ENCODE assay signal across 5 fruit fly cellular contexts in the genomic region with DNA sequence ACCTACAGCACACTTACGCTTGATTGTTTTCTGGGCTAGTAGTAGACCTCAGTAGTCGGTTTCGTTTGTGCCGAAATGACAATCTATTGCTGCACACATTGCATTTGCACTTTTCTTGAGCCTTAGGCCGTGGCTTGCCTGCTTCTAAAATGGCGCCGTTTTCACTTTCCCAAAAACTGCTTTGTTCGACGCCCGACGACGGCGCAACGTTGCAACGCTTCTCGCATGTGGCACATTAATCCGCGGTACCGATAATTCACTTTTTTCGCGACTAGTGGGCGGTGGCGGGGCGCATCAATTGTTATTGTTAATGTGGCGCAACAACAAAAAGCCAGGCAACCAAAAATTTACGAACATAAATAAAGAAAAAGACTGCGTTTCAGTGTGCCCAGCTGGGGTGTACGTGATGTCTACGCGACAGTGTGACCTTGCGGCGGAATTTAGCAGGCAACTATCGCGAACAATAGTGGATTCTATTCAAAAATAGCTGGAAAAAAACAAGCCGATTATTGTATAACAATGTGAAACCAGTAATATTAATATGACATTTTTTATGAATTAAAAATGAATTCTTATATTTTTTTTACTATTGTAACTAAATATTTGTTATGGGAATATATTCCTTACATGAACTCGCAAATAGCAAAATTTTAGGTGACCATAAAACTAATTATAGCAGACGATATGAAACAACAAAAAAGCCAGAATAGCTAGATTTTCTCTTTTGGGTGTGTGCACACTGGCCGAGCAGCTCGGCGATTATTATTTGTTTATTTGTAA.
TF ChIP-seq lines count a peak whose summit lies in the region.

TSS of gene ash1 (minus strand) at position 387 of the 780 bp plus-strand sequence.
TSS of gene Taf6 (plus strand) at position 720 of the 780 bp plus-strand sequence.

- TF ChIP-seq CTCF in whole organism, embryonic (GFP tag; optimal IDR thresholded peaks at IDR 0.05; lab: Kevin White, UChicago): no peak

TF ChIP-seq in whole organism, adult, 20 proteins besides CTCF, POLR2A, EP300 and RAD21 (continues in another document):
- peak; percentile 1 for TF ChIP-seq CG11617 (GFP tag; optimal IDR thresholded peaks at IDR 0.05; lab: Kevin White, UChicago)
- TF ChIP-seq CG33017 (tag; optimal IDR thresholded peaks at IDR 0.05; lab: Kevin White, UChicago): no peak
- no peak for TF ChIP-seq CG7045 (GFP tag; optimal IDR thresholded peaks at IDR 0.05; lab: Kevin White, UChicago)
- peak; percentile 9 for TF ChIP-seq CG1620 (GFP tag; optimal IDR thresholded peaks at IDR 0.05; lab: Kevin White, UChicago)
- TF ChIP-seq kay (GFP tag; lab: Kevin White, UChicago; ENCODE audit: borderline replicate concordance): no peak
- no peak for TF ChIP-seq cic (GFP tag; optimal IDR thresholded peaks at IDR 0.05; lab: Kevin White, UChicago)
- no peak for TF ChIP-seq cnc (optimal IDR thresholded peaks at IDR 0.05; lab: Kevin White, UChicago)
- TF ChIP-seq Mnt (GFP tag; optimal IDR thresholded peaks at IDR 0.05; lab: Kevin White, UChicago): no peak
- TF ChIP-seq CG5204 (GFP tag; optimal IDR thresholded peaks at IDR 0.05; lab: Kevin White, UChicago): no peak
- TF ChIP-seq Clk (GFP tag; optimal IDR thresholded peaks at IDR 0.05; lab: Kevin White, UChicago): no peak
- TF ChIP-seq Hr96 (GFP tag; optimal IDR thresholded peaks at IDR 0.05; lab: Kevin White, UChicago): no peak
- TF ChIP-seq toe (GFP tag; optimal IDR thresholded peaks at IDR 0.05; lab: Kevin White, UChicago): no peak
- TF ChIP-seq CG12768 (GFP tag; optimal IDR thresholded peaks at IDR 0.05; lab: Kevin White, UChicago): no peak
- TF ChIP-seq tj (GFP tag; optimal IDR thresholded peaks at IDR 0.05; lab: Kevin White, UChicago): no peak
- TF ChIP-seq CG14711 (tag; optimal IDR thresholded peaks at IDR 0.05; lab: Kevin White, UChicago): no peak
- no peak for TF ChIP-seq bab1 (GFP tag; optimal IDR thresholded peaks at IDR 0.05; lab: Kevin White, UChicago)
- TF ChIP-seq Crg-1 (GFP tag; optimal IDR thresholded peaks at IDR 0.05; lab: Kevin White, UChicago): peak; percentile 26

TF ChIP-seq in whole organism, embryonic, 481 proteins besides CTCF, POLR2A, EP300 and RAD21 (continues in another document):
- TF ChIP-seq ro (GFP tag; IDR thresholded peaks at IDR 0.05; lab: Robert Waterston, UW) (no peak), Spps (tag; optimal IDR thresholded peaks at IDR 0.05; lab: Kevin White, UChicago) (no peak), Tbp (GFP tag; optimal IDR thresholded peaks at IDR 0.05; lab: Kevin White, UChicago) (no peak), gfzf (GFP tag; optimal IDR thresholded peaks at IDR 0.05; lab: Kevin White, UChicago) (peak; percentile 80), Oli (tag; optimal IDR thresholded peaks at IDR 0.05; lab: Kevin White, UChicago) (no peak), CG12155 (GFP tag; optimal IDR thresholded peaks at IDR 0.05; lab: Kevin White, UChicago) (no peak), CG11456 (GFP tag; IDR thresholded peaks at IDR 0.05; lab: Robert Waterston, UW) (no peak), slou (GFP tag; optimal IDR thresholded peaks at IDR 0.05; lab: Kevin White, UChicago) (no peak), CG6654 (GFP tag; optimal IDR thresholded peaks at IDR 0.05; lab: Kevin White, UChicago) (no peak), gce (GFP tag; IDR thresholded peaks at IDR 0.05; lab: Robert Waterston, UW) (no peak), twi (tag; optimal IDR thresholded peaks at IDR 0.05; lab: Kevin White, UChicago) (no peak), CG1647 (GFP tag; optimal IDR thresholded peaks at IDR 0.05; lab: Kevin White, UChicago) (no peak), abd-A (tag; optimal IDR thresholded peaks at IDR 0.05; lab: Kevin White, UChicago) (no peak), CG12744 (GFP tag; optimal IDR thresholded peaks at IDR 0.05; lab: Kevin White, UChicago) (no peak), Fer1 (GFP tag; optimal IDR thresholded peaks at IDR 0.05; lab: Kevin White, UChicago) (no peak), Bdp1 (GFP tag; optimal IDR thresholded peaks at IDR 0.05; lab: Kevin White, UChicago) (no peak), Gsc (GFP tag; IDR thresholded peaks at IDR 0.05; lab: Robert Waterston, UW) (no peak), crc (GFP tag; optimal IDR thresholded peaks at IDR 0.05; lab: Kevin White, UChicago) (no peak)

TF ChIP-seq in whole organism, prepupa, 60 proteins besides CTCF, POLR2A, EP300 and RAD21:
- TF ChIP-seq Eip78C (GFP tag; lab: Kevin White, UChicago): no peak
- no peak for TF ChIP-seq CG31627 (GFP tag; optimal IDR thresholded peaks at IDR 0.05; lab: Kevin White, UChicago)
- peak; percentile 89 for TF ChIP-seq Blimp-1 (GFP tag; optimal IDR thresholded peaks at IDR 0.05; lab: Kevin White, UChicago)
- TF ChIP-seq CG9139 (GFP tag; optimal IDR thresholded peaks at IDR 0.05; lab: Kevin White, UChicago): no peak
- no peak for TF ChIP-seq Ets96B (tag; optimal IDR thresholded peaks at IDR 0.05; lab: Kevin White, UChicago)
- no peak for TF ChIP-seq Hr4 (GFP tag; optimal IDR thresholded peaks at IDR 0.05; lab: Kevin White, UChicago)
- peak; percentile 13 for TF ChIP-seq Eip93F (GFP tag; optimal IDR thresholded peaks at IDR 0.05; lab: Kevin White, UChicago)
- no peak for TF ChIP-seq CG8119 (GFP tag; IDR thresholded peaks at IDR 0.05; lab: Robert Waterston, UW)
- no peak for TF ChIP-seq fd85E (GFP tag; optimal IDR thresholded peaks at IDR 0.05; lab: Kevin White, UChicago)
- TF ChIP-seq Sox14 (GFP tag; optimal IDR thresholded peaks at IDR 0.05; lab: Kevin White, UChicago): no peak
- TF ChIP-seq spab (GFP tag; optimal IDR thresholded peaks at IDR 0.05; lab: Kevin White, UChicago): no peak
- TF ChIP-seq CG8319 (GFP tag; optimal IDR thresholded peaks at IDR 0.05; lab: Kevin White, UChicago): no peak
- no peak for TF ChIP-seq Lpt (GFP tag; optimal IDR thresholded peaks at IDR 0.05; lab: Kevin White, UChicago)
- no peak for TF ChIP-seq dac (GFP tag; optimal IDR thresholded peaks at IDR 0.05; lab: Kevin White, UChicago)

TF ChIP-seq in whole organism, pupa, 21 proteins besides CTCF, POLR2A, EP300 and RAD21:
- TF ChIP-seq CG32121 (GFP tag; IDR thresholded peaks at IDR 0.05; lab: Robert Waterston, UW) (no peak), gl (tag; optimal IDR thresholded peaks at IDR 0.05; lab: Kevin White, UChicago) (no peak), Ets98B (GFP tag; IDR thresholded peaks at IDR 0.05; lab: Robert Waterston, UW) (no peak), CG14655 (GFP tag; optimal IDR thresholded peaks at IDR 0.05; lab: Kevin White, UChicago) (no peak), CG15710 (tag; optimal IDR thresholded peaks at IDR 0.05; lab: Kevin White, UChicago) (peak; percentile 8), Snoo (tag; optimal IDR thresholded peaks at IDR 0.05; lab: Kevin White, UChicago) (no peak), CG9948 (tag; optimal IDR thresholded peaks at IDR 0.05; lab: Kevin White, UChicago) (no peak), CG34367 (tag; optimal IDR thresholded peaks at IDR 0.05; lab: Kevin White, UChicago) (no peak), CG4496 (GFP tag; IDR thresholded peaks at IDR 0.05; lab: Robert Waterston, UW) (0 out of 3 replicates have a peak, but pooled peaks have one; percentile 24), fd96Ca (GFP tag; IDR thresholded peaks at IDR 0.05; lab: Robert Waterston, UW) (no peak), Pif1B (GFP tag; optimal IDR thresholded peaks at IDR 0.05; lab: Kevin White, UChicago) (no peak), CG8301 (tag; optimal IDR thresholded peaks at IDR 0.05; lab: Kevin White, UChicago) (no peak), rn (GFP tag; IDR thresholded peaks at IDR 0.05; lab: Robert Waterston, UW) (no peak), EcR (GFP tag; optimal IDR thresholded peaks at IDR 0.05; lab: Kevin White, UChicago) (no peak), CG13204 (GFP tag; optimal IDR thresholded peaks at IDR 0.05; lab: Kevin White, UChicago) (no peak), D1 (tag; optimal IDR thresholded peaks at IDR 0.05; lab: Kevin White, UChicago) (no peak), Pif1A (GFP tag; optimal IDR thresholded peaks at IDR 0.05; lab: Kevin White, UChicago) (no peak)

TF ChIP-seq in whole organism, wandering third instar larva, 38 proteins besides CTCF, POLR2A, EP300 and RAD21:
- no peak for TF ChIP-seq CG32264 (GFP tag; optimal IDR thresholded peaks at IDR 0.05; lab: Kevin White, UChicago)
- no peak for TF ChIP-seq Mio (GFP tag; optimal IDR thresholded peaks at IDR 0.05; lab: Kevin White, UChicago)
- TF ChIP-seq CG9705 (GFP tag; optimal IDR thresholded peaks at IDR 0.05; lab: Kevin White, UChicago): no peak
- no peak for TF ChIP-seq OdsH (GFP tag; optimal IDR thresholded peaks at IDR 0.05; lab: Kevin White, UChicago)
- TF ChIP-seq Myc (optimal IDR thresholded peaks at IDR 0.05; lab: Kevin White, UChicago): peak; percentile 88
- TF ChIP-seq Sp1 (GFP tag; optimal IDR thresholded peaks at IDR 0.05; lab: Kevin White, UChicago): no peak
- TF ChIP-seq Rel (GFP tag; optimal IDR thresholded peaks at IDR 0.05; lab: Kevin White, UChicago): no peak
- peak; percentile 45 for TF ChIP-seq Rel (tag; optimal IDR thresholded peaks at IDR 0.05; lab: Kevin White, UChicago)
- TF ChIP-seq fru (GFP tag; optimal IDR thresholded peaks at IDR 0.05; lab: Kevin White, UChicago): no peak
- no peak for TF ChIP-seq usp (GFP tag; optimal IDR thresholded peaks at IDR 0.05; lab: Kevin White, UChicago)
- TF ChIP-seq Dif (GFP tag; optimal IDR thresholded peaks at IDR 0.05; lab: Kevin White, UChicago; ENCODE audit: partially characterized antibody): no peak
- TF ChIP-seq GATAd (GFP tag; optimal IDR thresholded peaks at IDR 0.05; lab: Kevin White, UChicago): no peak
- TF ChIP-seq lola (GFP tag; optimal IDR thresholded peaks at IDR 0.05; lab: Kevin White, UChicago): no peak
- TF ChIP-seq woc (GFP tag; optimal IDR thresholded peaks at IDR 0.05; lab: Kevin White, UChicago): no peak
- TF ChIP-seq foxo (GFP tag; optimal IDR thresholded peaks at IDR 0.05; lab: Kevin White, UChicago): no peak
- TF ChIP-seq psq (GFP tag; optimal IDR thresholded peaks at IDR 0.05; lab: Kevin White, UChicago): no peak
- no peak for TF ChIP-seq Hnf4 (GFP tag; optimal IDR thresholded peaks at IDR 0.05; lab: Kevin White, UChicago)
